Worm (Caenorhabditis elegans) whole organism, young adult: Measurements from ENCODE around the gene fbxa-147.

ENCODE experiments used
- B0035.1 ChIP-seq: sonication (generic microtip); optimal IDR thresholded peaks from 2 replicates; lab custom pipeline; 2016; ENCODE audit warnings: missing genetic modification characterization, mild to moderate bottlenecking, missing compliant biosample characterization, missing genotype, missing genetic modification reagents
- B0261.1 ChIP-seq: sonication (generic microtip); optimal IDR thresholded peaks from 2 replicates; lab custom pipeline; 2016; ENCODE audit warnings: mild to moderate bottlenecking, missing genetic modification characterization, moderate library complexity, missing compliant biosample characterization
- B0336.3 ChIP-seq: fragments of 200-800 bp; sonication (Bioruptor generic); IDR thresholded peaks from 2 replicates; pipeline ENCODE4 v1.3.6; 2022; ENCODE audit warnings: missing genetic modification characterization, missing compliant biosample characterization
- D2030.7 ChIP-seq: fragments of 200-800 bp; sonication (Bioruptor generic); IDR thresholded peaks from 2 replicates; pipeline ENCODE4 v1.3.6; 2022; ENCODE audit warnings: missing genetic modification reagents, missing genetic modification characterization, missing compliant biosample characterization
- F37B4.10 ChIP-seq: fragments of 200-800 bp; sonication (Bioruptor generic); IDR thresholded peaks from 2 replicates; pipeline ENCODE4 v1.3.6; 2022; ENCODE audit warnings: missing genetic modification characterization, missing compliant biosample characterization
- F49E8.2 ChIP-seq: sonication (generic microtip); optimal IDR thresholded peaks from 3 replicates; lab custom pipeline; 2017; ENCODE audit warnings: missing genetic modification characterization, mild to moderate bottlenecking, missing compliant biosample characterization, antibody characterized with exemption, moderate library complexity; ENCODE audit not compliant: insufficient read depth
- F55B11.4 ChIP-seq: sonication (generic microtip); optimal IDR thresholded peaks from 2 replicates; lab custom pipeline; 2016; ENCODE audit warnings: missing compliant biosample characterization, missing genetic modification characterization, borderline replicate concordance; ENCODE audit not compliant: insufficient read depth
- F57A8.1 ChIP-seq: fragments of 200-800 bp; sonication (Bioruptor generic); optimal IDR thresholded peaks from 2 replicates; lab custom pipeline; 2018; ENCODE audit warnings: mild to moderate bottlenecking, missing genetic modification characterization, moderate library complexity, missing compliant biosample characterization
- K11D2.4 ChIP-seq: fragments of 200-800 bp; sonication (Bioruptor generic); IDR thresholded peaks from 2 replicates; pipeline ENCODE4 v1.3.6; 2022; ENCODE audit warnings: missing genetic modification reagents, missing genetic modification characterization, missing compliant biosample characterization
- Y56A3A.18 ChIP-seq: fragments of 200-800 bp; sonication (Bioruptor generic); IDR thresholded peaks from 2 replicates; pipeline ENCODE4 v1.3.6; 2022; ENCODE audit warnings: missing genetic modification reagents, missing genetic modification characterization, missing compliant biosample characterization
- ZK185.1 ChIP-seq: sonication (generic microtip); optimal IDR thresholded peaks from 2 replicates; lab custom pipeline; 2016; ENCODE audit warnings: mild to moderate bottlenecking, missing genetic modification characterization, missing compliant biosample characterization; ENCODE audit not compliant: poor library complexity, severe bottlenecking
- ama-1 ChIP-seq, 3 experiments: fragments of 150-350 bp in 1 of 3; sonication (generic microtip) in 2 of 3; optimal IDR thresholded peaks; 2 replicates each; lab custom pipeline; 2014 to 2018; ENCODE audit warnings: missing biosample characterization in 2 of 3, missing genetic modification characterization in 2 of 3, missing genetic modification reagents in 2 of 3
- bed-1 ChIP-seq: fragments of 200-800 bp; sonication (Bioruptor generic); IDR thresholded peaks from 2 replicates; pipeline ENCODE4 v1.3.6; 2022; ENCODE audit warnings: missing genetic modification reagents, missing genetic modification characterization, missing compliant biosample characterization
- cebp-1 ChIP-seq, 2 experiments: fragments of 200-800 bp in 1 of 2; sonication (Bioruptor generic) in 1 of 2; sonication (generic microtip) in 1 of 2; IDR thresholded peaks in 1 of 2; optimal IDR thresholded peaks in 1 of 2; 2 replicates each; pipeline versions ENCODE4 v1.3.6 to Lab custom; 2017 to 2022; ENCODE audit warnings: missing compliant biosample characterization in 2 of 2, missing genetic modification characterization in 2 of 2, mild to moderate bottlenecking in 1 of 2, missing genetic modification reagents in 1 of 2, moderate library complexity in 1 of 2
- cebp-2 ChIP-seq: fragments of 200-800 bp; sonication (Bioruptor generic); IDR thresholded peaks from 2 replicates; pipeline ENCODE4 v1.3.6; 2022; ENCODE audit warnings: missing genetic modification characterization, missing compliant biosample characterization
- ceh-27 ChIP-seq: fragments of 200-800 bp; sonication (Bioruptor generic); optimal IDR thresholded peaks from 2 replicates; lab custom pipeline; 2018; ENCODE audit warnings: mild to moderate bottlenecking, missing genetic modification characterization, moderate library complexity, missing compliant biosample characterization
- ceh-40 ChIP-seq: fragments of 200-800 bp; sonication (Bioruptor generic); IDR thresholded peaks from 2 replicates; pipeline ENCODE4 v1.3.6; 2022; ENCODE audit warnings: missing genetic modification characterization, missing compliant biosample characterization
- ceh-79 ChIP-seq: sonication (generic microtip); optimal IDR thresholded peaks from 2 replicates; lab custom pipeline; 2017; ENCODE audit warnings: mild to moderate bottlenecking, missing genetic modification characterization, missing compliant biosample characterization
- die-1 ChIP-seq: sonication (generic microtip); optimal IDR thresholded peaks from 2 replicates; lab custom pipeline; 2016; ENCODE audit warnings: missing genotype, mild to moderate bottlenecking, missing genetic modification characterization, missing compliant biosample characterization
- dox-1 ChIP-seq: fragments of 200-800 bp; sonication (Bioruptor generic); IDR thresholded peaks from 2 replicates; pipeline ENCODE4 v1.3.6; 2022; ENCODE audit warnings: missing genetic modification reagents, missing genetic modification characterization, missing compliant biosample characterization
- dpl-1 ChIP-seq: fragments of 150-350 bp; optimal IDR thresholded peaks from 2 replicates; lab custom pipeline; 2014; ENCODE audit warnings: missing biosample characterization, missing genetic modification reagents, missing genetic modification characterization
- efl-1 ChIP-seq: fragments of 150-350 bp; optimal IDR thresholded peaks from 2 replicates; lab custom pipeline; 2014; ENCODE audit warnings: missing biosample characterization, missing genetic modification reagents, missing genetic modification characterization
- egrh-3 ChIP-seq: fragments of 200-800 bp; sonication (Bioruptor generic); IDR thresholded peaks from 2 replicates; pipeline ENCODE4 v1.3.6; 2022; ENCODE audit warnings: missing genetic modification reagents, missing genetic modification characterization, missing compliant biosample characterization
- gei-17 ChIP-seq: fragments of 200-800 bp; sonication (Bioruptor generic); optimal IDR thresholded peaks from 2 replicates; lab custom pipeline; 2018; ENCODE audit warnings: mild to moderate bottlenecking, missing genetic modification characterization, missing compliant biosample characterization
- hlh-26 ChIP-seq: fragments of 200-800 bp; sonication (Bioruptor generic); conservative IDR thresholded peaks from 2 replicates; pipeline ENCODE4 v1.3.6; 2022; ENCODE audit warnings: missing genetic modification reagents, missing genetic modification characterization, missing compliant biosample characterization
- hmg-1.2 ChIP-seq: fragments of 200-800 bp; sonication (Bioruptor generic); IDR thresholded peaks from 2 replicates; pipeline ENCODE4 v1.3.6; 2022; ENCODE audit warnings: missing genetic modification reagents, missing genetic modification characterization, missing compliant biosample characterization
- hmg-20 ChIP-seq: fragments of 200-800 bp; sonication (Bioruptor generic); IDR thresholded peaks from 2 replicates; pipeline ENCODE4 v1.3.6; 2022; ENCODE audit warnings: missing genetic modification reagents, missing genetic modification characterization, missing compliant biosample characterization
- hsf-1 ChIP-seq: fragments of 200-800 bp; sonication (Bioruptor generic); IDR thresholded peaks from 2 replicates; pipeline ENCODE4 v1.3.6; 2022; ENCODE audit warnings: missing genetic modification reagents, missing genetic modification characterization, missing compliant biosample characterization
- lag-1 ChIP-seq: fragments of 200-800 bp; sonication (Bioruptor generic); IDR thresholded peaks from 2 replicates; pipeline ENCODE4 v1.3.6; 2022; ENCODE audit warnings: missing genetic modification reagents, missing genetic modification characterization, missing compliant biosample characterization
- let-526 ChIP-seq: fragments of 200-800 bp; sonication (Bioruptor generic); IDR thresholded peaks from 2 replicates; pipeline ENCODE4 v1.3.6; 2022; ENCODE audit warnings: missing genetic modification reagents, missing genetic modification characterization, missing compliant biosample characterization
- lin-26 ChIP-seq: fragments of 200-800 bp; sonication (Bioruptor generic); IDR thresholded peaks from 2 replicates; pipeline ENCODE4 v1.3.6; 2022; ENCODE audit warnings: missing genetic modification reagents, missing genetic modification characterization, missing compliant biosample characterization
- lin-40 ChIP-seq: sonication (generic microtip); optimal IDR thresholded peaks from 2 replicates; lab custom pipeline; 2016; ENCODE audit warnings: missing genetic modification characterization, mild to moderate bottlenecking, missing compliant biosample characterization, missing genotype, missing genetic modification reagents
- lir-1 ChIP-seq: fragments of 200-800 bp; sonication (Bioruptor generic); conservative IDR thresholded peaks from 2 replicates; pipeline ENCODE4 v1.3.6; 2022; ENCODE audit warnings: missing genetic modification reagents, missing genetic modification characterization, missing compliant biosample characterization
- lsl-1 ChIP-seq: fragments of 200-800 bp; sonication (Bioruptor generic); optimal IDR thresholded peaks from 2 replicates; lab custom pipeline; 2018; ENCODE audit warnings: mild to moderate bottlenecking, missing genetic modification characterization, moderate library complexity, missing compliant biosample characterization
- madf-6 ChIP-seq: fragments of 200-800 bp; sonication (Bioruptor generic); IDR thresholded peaks from 2 replicates; pipeline ENCODE4 v1.3.6; 2022; ENCODE audit warnings: missing genetic modification reagents, missing genetic modification characterization, missing compliant biosample characterization
- mcd-1 ChIP-seq: fragments of 200-800 bp; sonication (Bioruptor generic); IDR thresholded peaks from 2 replicates; pipeline ENCODE4 v1.3.6; 2022; ENCODE audit warnings: missing genetic modification reagents, missing genetic modification characterization, missing compliant biosample characterization
- mel-28 ChIP-seq: sonication (generic microtip); optimal IDR thresholded peaks from 2 replicates; lab custom pipeline; 2016; ENCODE audit warnings: borderline replicate concordance, mild to moderate bottlenecking, missing genetic modification characterization, missing compliant biosample characterization
- pbrm-1 ChIP-seq: fragments of 200-800 bp; sonication (Bioruptor generic); IDR thresholded peaks from 2 replicates; pipeline ENCODE4 v1.3.6; 2022; ENCODE audit warnings: missing genetic modification reagents, missing genetic modification characterization, missing compliant biosample characterization
- pha-4 ChIP-seq: fragments of 150-350 bp; sonication (generic microtip); optimal IDR thresholded peaks from 2 replicates; lab custom pipeline; 2014; ENCODE audit warnings: missing biosample characterization, missing genetic modification reagents, missing genetic modification characterization
- sea-2 ChIP-seq: fragments of 200-800 bp; sonication (Bioruptor generic); IDR thresholded peaks from 2 replicates; pipeline ENCODE4 v1.3.6; 2022; ENCODE audit warnings: missing genetic modification characterization, missing compliant biosample characterization
- unc-62 ChIP-seq: fragments of 150-350 bp; optimal IDR thresholded peaks from 2 replicates; lab custom pipeline; 2014; ENCODE audit warnings: missing biosample characterization, missing genetic modification reagents, missing genetic modification characterization
- ztf-26 ChIP-seq: sonication (generic microtip); optimal IDR thresholded peaks from 2 replicates; lab custom pipeline; 2017; ENCODE audit warnings: missing genetic modification characterization, missing compliant biosample characterization
- ztf-6 ChIP-seq: fragments of 200-800 bp; sonication (Bioruptor generic); IDR thresholded peaks from 2 replicates; pipeline ENCODE4 v1.3.6; 2022; ENCODE audit warnings: missing genetic modification reagents, missing genetic modification characterization, missing compliant biosample characterization

The fbxa-147 gene

DNA sequence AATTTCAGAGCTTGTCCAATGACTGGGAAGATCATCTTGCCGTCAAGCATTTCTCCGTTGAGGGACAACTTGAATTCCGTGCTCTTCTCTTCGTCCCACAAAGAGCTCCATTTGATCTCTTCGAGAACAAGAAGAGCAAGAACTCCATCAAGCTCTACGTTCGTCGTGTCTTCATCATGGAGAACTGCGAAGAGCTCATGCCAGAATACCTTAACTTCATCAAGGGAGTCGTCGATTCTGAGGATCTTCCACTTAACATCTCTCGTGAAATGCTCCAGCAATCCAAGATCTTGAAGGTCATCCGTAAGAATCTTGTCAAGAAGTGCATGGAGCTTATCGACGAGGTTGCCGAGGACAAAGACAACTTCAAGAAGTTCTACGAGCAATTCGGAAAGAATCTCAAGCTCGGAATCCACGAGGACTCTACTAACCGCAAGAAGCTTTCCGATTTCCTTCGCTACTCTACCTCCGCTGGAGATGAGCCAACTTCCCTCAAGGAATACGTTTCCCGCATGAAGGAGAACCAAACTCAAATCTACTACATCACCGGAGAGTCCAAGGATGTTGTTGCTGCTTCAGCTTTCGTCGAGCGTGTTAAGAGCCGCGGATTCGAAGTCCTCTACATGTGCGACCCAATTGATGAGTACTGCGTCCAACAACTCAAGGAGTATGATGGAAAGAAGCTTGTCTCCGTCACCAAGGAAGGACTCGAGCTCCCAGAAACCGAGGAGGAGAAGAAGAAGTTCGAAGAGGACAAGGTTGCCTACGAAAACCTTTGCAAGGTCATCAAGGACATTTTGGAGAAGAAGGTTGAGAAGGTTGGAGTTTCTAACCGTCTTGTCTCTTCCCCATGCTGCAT lies 29.0 kb upstream of the fbxa-147 start (continued):
- TF ChIP-seq madf-6 (peak; percentile 5; the same call in 1 of the 2 replicates), bed-1 (0 out of 2 replicates have a peak, but pooled peaks have one; percentile 15), dox-1 (GFP tag; lab: Robert Waterston, UW) (peak; percentile 9), let-526 (GFP tag; lab: Robert Waterston, UW) (no peak), B0336.3 (GFP tag; lab: Robert Waterston, UW) (peak; percentile 5), mel-28 (no peak), sea-2 (GFP tag; lab: Robert Waterston, UW) (no peak), pbrm-1 (GFP tag; lab: Robert Waterston, UW) (no peak), ztf-26 (tag; lab: Kevin White, UChicago) (no peak), cebp-2 (GFP tag; lab: Robert Waterston, UW) (peak; percentile 33; the same call in 1 of the 2 replicates), F49E8.2 (tag; lab: Kevin White, UChicago) (no peak), ama-1 (optimal IDR thresholded peaks at IDR 0.05; lab: Kevin White, UChicago) (peak; percentile 65), ama-1 (GFP tag; optimal IDR thresholded peaks at IDR 0.05; lab: Kevin White, UChicago) (no peak), hsf-1 (peak; percentile 66), dpl-1 (no peak), lsl-1 (GFP tag; lab: Kevin White, UChicago) (peak; percentile 29), ztf-6 (GFP tag; lab: Robert Waterston, UW) (peak; percentile 17; the same call in 1 of the 2 replicates), die-1 (tag; lab: Kevin White, UChicago) (no peak), B0035.1 (tag; lab: Kevin White, UChicago) (no peak), pha-4 (tag; lab: Kevin White, UChicago) (no peak), cebp-1 (GFP tag; IDR thresholded peaks at IDR 0.05; lab: Robert Waterston, UW) (no peak), cebp-1 (tag; optimal IDR thresholded peaks at IDR 0.05; lab: Kevin White, UChicago) (peak; percentile 12), lag-1 (GFP tag; lab: Robert Waterston, UW) (no peak), ceh-79 (no peak), egrh-3 (GFP tag; lab: Robert Waterston, UW) (no peak), F55B11.4 (tag; lab: Kevin White, UChicago) (no peak), mcd-1 (peak; percentile 40; the same call in 1 of the 2 replicates), hmg-20 (GFP tag; lab: Robert Waterston, UW) (no peak), unc-62 (GFP tag; lab: Kevin White, UChicago) (no peak), Y56A3A.18 (GFP tag; lab: Robert Waterston, UW) (peak; percentile 23), lin-26 (GFP tag; lab: Robert Waterston, UW) (no peak)
- TF ChIP-seq, all 124 proteins: peak for 18

DNA sequence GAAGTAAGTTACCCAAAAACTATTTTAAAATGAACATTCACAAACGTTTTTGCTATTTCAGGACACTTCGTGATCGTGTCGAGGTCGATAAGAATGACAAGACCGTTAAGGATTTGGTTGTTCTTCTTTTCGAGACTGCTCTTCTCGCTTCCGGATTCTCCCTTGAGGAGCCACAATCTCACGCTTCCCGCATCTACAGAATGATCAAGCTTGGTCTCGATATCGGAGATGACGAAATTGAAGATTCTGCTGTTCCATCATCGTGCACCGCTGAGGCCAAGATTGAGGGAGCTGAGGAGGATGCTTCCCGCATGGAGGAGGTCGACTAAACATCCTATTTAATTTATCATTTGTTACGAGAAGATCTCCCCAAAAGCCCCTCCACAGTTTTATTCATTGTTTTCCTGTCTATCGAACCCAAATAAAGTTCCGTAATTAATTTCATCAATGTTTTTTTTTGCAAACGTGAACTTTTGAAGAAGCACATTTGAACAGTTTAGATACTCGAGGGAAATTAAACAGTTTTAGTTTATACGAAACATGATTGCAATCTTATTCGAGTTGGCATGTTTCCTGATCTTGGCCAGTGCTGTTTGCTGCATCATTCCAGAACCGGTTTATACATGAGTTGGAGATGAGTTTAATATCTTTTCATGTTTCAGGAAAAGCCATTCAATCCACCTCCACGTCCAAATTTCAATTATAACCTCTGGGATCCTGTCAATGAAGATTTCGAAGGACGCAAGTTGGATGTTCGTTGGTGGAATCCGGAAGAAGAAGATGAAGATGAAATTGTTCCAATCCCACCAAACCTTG lies 28.0 kb upstream of the fbxa-147 start, which contains the start of gene C47E8.11:
Gene C47E8.11, plus strand, starts transcription at position 520 of the 816 bp plus-strand sequence.
- no peak for TF ChIP-seq unc-62 (GFP tag; lab: Kevin White, UChicago)
- no peak for TF ChIP-seq lir-1 (GFP tag; lab: Robert Waterston, UW)
- TF ChIP-seq die-1 (tag; lab: Kevin White, UChicago), result peak; percentile 40
- TF ChIP-seq efl-1 (GFP tag; lab: Kevin White, UChicago), result peak; percentile 19
- no peak for TF ChIP-seq F37B4.10
- peak; percentile 52 for TF ChIP-seq lin-40 (tag; lab: Kevin White, UChicago)
- peak; percentile 6 for TF ChIP-seq B0261.1 (tag; lab: Kevin White, UChicago)
- TF ChIP-seq hlh-26 (GFP tag; lab: Robert Waterston, UW), result no peak
- TF ChIP-seq hmg-1.2 (GFP tag; lab: Robert Waterston, UW), result peak; percentile 36; the same call in 1 of the 2 replicates
- no peak for TF ChIP-seq egrh-3 (GFP tag; lab: Robert Waterston, UW)
- TF ChIP-seq ceh-40 (GFP tag; lab: Robert Waterston, UW), result no peak
- no peak for TF ChIP-seq K11D2.4 (GFP tag; lab: Robert Waterston, UW)
- TF ChIP-seq ceh-27, result no peak
- peak; percentile 64 for TF ChIP-seq ZK185.1 (tag; lab: Kevin White, UChicago)
- TF ChIP-seq gei-17 (GFP tag; lab: Kevin White, UChicago), result peak; percentile 42
- TF ChIP-seq lin-26 (GFP tag; lab: Robert Waterston, UW), result no peak; the same call in 1 of the 2 replicates
- TF ChIP-seq D2030.7 (GFP tag; lab: Robert Waterston, UW), result peak; percentile 39; the same call in 1 of the 2 replicates
- TF ChIP-seq F57A8.1, result no peak
